Worm (Caenorhabditis elegans) whole organism, midembryonic: ENCODE results near the gene exc-7.

Source experiments
- T22C8.4 ChIP-seq: fragments of 200-800 bp; sonication (Bioruptor generic); IDR thresholded peaks from 2 replicates; pipeline ENCODE4 v1.3.6; 2022; ENCODE audit warnings: missing genetic modification characterization, missing compliant biosample characterization
- flt-1 ChIP-seq: fragments of 200-800 bp; sonication (Bioruptor generic); IDR thresholded peaks from 2 replicates; pipeline ENCODE4 v1.3.6; 2022; ENCODE audit warnings: missing genetic modification characterization, missing compliant biosample characterization
- ref-1 ChIP-seq: fragments of 200-800 bp; sonication (Bioruptor generic); conservative IDR thresholded peaks from 2 replicates; pipeline ENCODE4 v1.3.6; 2022; ENCODE audit warnings: missing genetic modification reagents, missing genetic modification characterization, missing compliant biosample characterization
- ztf-23 ChIP-seq: fragments of 200-800 bp; sonication (Bioruptor generic); IDR thresholded peaks from 2 replicates; pipeline ENCODE4 v1.3.6; 2022; ENCODE audit warnings: missing genetic modification reagents, missing genetic modification characterization, missing compliant biosample characterization
- ztf-29 ChIP-seq: fragments of 200-800 bp; sonication (Bioruptor generic); IDR thresholded peaks from 2 replicates; pipeline ENCODE4 v1.3.6; 2022; ENCODE audit warnings: missing genetic modification reagents, missing genetic modification characterization, missing compliant biosample characterization

ce11 chrII:9605336-9605735 is 29.6 kb downstream of the exc-7 start, which contains the start of gene nhr-19:
- TF ChIP-seq T22C8.4 (GFP tag; lab: Robert Waterston, UW) (no peak), flt-1 (GFP tag; lab: Robert Waterston, UW) (no peak), ztf-23 (GFP tag; lab: Robert Waterston, UW) (no peak), ztf-29 (GFP tag; lab: Robert Waterston, UW) (no peak), ref-1 (GFP tag; lab: Robert Waterston, UW) (no peak)
